Fruit fly (Drosophila melanogaster) whole organism, embryonic: ENCODE data around the gene Dpm3.

Source experiments
- CG10209 ChIP-seq: fragments of 200-800 bp; sonication (Bioruptor generic); optimal IDR thresholded peaks from 3 replicates; lab custom pipeline; 2017; ENCODE audit warnings: missing biosample characterization, mild to moderate bottlenecking, missing genetic modification characterization, missing genetic modification reagents
- CG10431 ChIP-seq: fragments of 200-800 bp; sonication (Bioruptor generic); optimal IDR thresholded peaks from 3 replicates; lab custom pipeline; 2018; ENCODE audit warnings: missing biosample characterization, mild to moderate bottlenecking, missing genetic modification characterization
- CG12104 ChIP-seq: fragments of 200-800 bp; sonication (Bioruptor generic); optimal IDR thresholded peaks from 3 replicates; lab custom pipeline; 2016; ENCODE audit warnings: missing biosample characterization, missing genetic modification characterization
- CG12299 ChIP-seq: fragments of 200-800 bp; sonication (Bioruptor generic); optimal IDR thresholded peaks from 2 replicates; lab custom pipeline; 2018; ENCODE audit warnings: missing biosample characterization, mild to moderate bottlenecking, missing genetic modification characterization
- CG12942 ChIP-seq: fragments of 200-800 bp; sonication (Bioruptor generic); optimal IDR thresholded peaks from 3 replicates; lab custom pipeline; 2016; ENCODE audit warnings: missing biosample characterization, missing genetic modification characterization
- CG13123 ChIP-seq: fragments of 200-800 bp; sonication (Bioruptor generic); optimal IDR thresholded peaks from 2 replicates; lab custom pipeline; 2016; ENCODE audit warnings: missing biosample characterization, missing genetic modification characterization
- CG15011 ChIP-seq: fragments of 200-800 bp; sonication (Bioruptor generic); optimal IDR thresholded peaks from 3 replicates; lab custom pipeline; 2018; ENCODE audit warnings: missing biosample characterization, mild to moderate bottlenecking, missing genetic modification characterization
- CG1647 ChIP-seq: fragments of 200-800 bp; sonication (Bioruptor generic); optimal IDR thresholded peaks from 3 replicates; lab custom pipeline; 2016; ENCODE audit warnings: missing biosample characterization, missing genetic modification characterization
- CG17328 ChIP-seq: fragments of 200-800 bp; sonication (Bioruptor generic); IDR thresholded peaks from 2 replicates; pipeline ENCODE4 v1.3.6; 2022; ENCODE audit warnings: missing biosample characterization, missing genetic modification characterization
- CG17568 ChIP-seq: fragments of 200-800 bp; sonication (Bioruptor generic); optimal IDR thresholded peaks from 2 replicates; lab custom pipeline; 2018; ENCODE audit warnings: missing biosample characterization, mild to moderate bottlenecking, missing genetic modification characterization, moderate library complexity
- CG17802 ChIP-seq: fragments of 200-800 bp; sonication (Bioruptor generic); optimal IDR thresholded peaks from 2 replicates; lab custom pipeline; 2018; ENCODE audit warnings: missing biosample characterization, mild to moderate bottlenecking, missing genetic modification characterization, moderate library complexity
- CG18262 ChIP-seq: fragments of 200-800 bp; optimal IDR thresholded peaks from 3 replicates; lab custom pipeline; 2019; ENCODE audit warnings: missing biosample characterization, mild to moderate bottlenecking, missing genetic modification characterization, moderate library complexity
- CG2199 ChIP-seq: fragments of 200-800 bp; sonication (Bioruptor generic); IDR thresholded peaks from 3 replicates; pipeline ENCODE4 v1.3.6; 2022; ENCODE audit warnings: missing biosample characterization, missing genetic modification characterization
- CG32532 ChIP-seq: fragments of 200-800 bp; sonication (Bioruptor generic); IDR thresholded peaks from 2 replicates; pipeline ENCODE4 v1.3.6; 2022; ENCODE audit warnings: missing biosample characterization, missing genetic modification characterization
- CG34422 ChIP-seq: fragments of 200-800 bp; sonication (Bioruptor generic); IDR thresholded peaks from 3 replicates; pipeline ENCODE4 v1.3.6; 2022; ENCODE audit warnings: missing biosample characterization, missing genetic modification characterization
- CG4282 ChIP-seq: fragments of 200-800 bp; sonication (Bioruptor generic); optimal IDR thresholded peaks from 2 replicates; lab custom pipeline; 2016; ENCODE audit warnings: missing biosample characterization, missing genetic modification characterization
- CG4404 ChIP-seq: fragments of 200-800 bp; sonication (Bioruptor generic); IDR thresholded peaks from 2 replicates; pipeline ENCODE4 v1.3.6; 2022; ENCODE audit warnings: missing biosample characterization, missing genetic modification characterization
- CG6765 ChIP-seq: fragments of 200-800 bp; sonication (Bioruptor generic); optimal IDR thresholded peaks from 3 replicates; lab custom pipeline; 2017; ENCODE audit warnings: missing biosample characterization, mild to moderate bottlenecking, missing genetic modification characterization
- CG7928 ChIP-seq: fragments of 200-800 bp; sonication (Bioruptor generic); optimal IDR thresholded peaks from 2 replicates; lab custom pipeline; 2017; ENCODE audit warnings: missing biosample characterization, mild to moderate bottlenecking, missing genetic modification characterization
- CG7963 ChIP-seq: fragments of 200-800 bp; sonication (Bioruptor generic); IDR thresholded peaks from 3 replicates; pipeline ENCODE4 v1.3.6; 2022; ENCODE audit warnings: missing biosample characterization, missing genetic modification characterization; ENCODE audit not compliant: partially characterized antibody
- CTCF ChIP-seq: fragments of 200-800 bp; sonication (Bioruptor generic); optimal IDR thresholded peaks from 2 replicates; lab custom pipeline; 2017; ENCODE audit warnings: missing biosample characterization, mild to moderate bottlenecking, missing genetic modification characterization, moderate library complexity
- CkIIα-i1 ChIP-seq: fragments of 200-800 bp; sonication (Bioruptor generic); IDR thresholded peaks from 2 replicates; pipeline ENCODE4 v1.3.6; 2022; ENCODE audit warnings: missing biosample characterization, missing genetic modification characterization
- D ChIP-seq, 2 experiments: fragments of 200-800 bp in 1 of 2; fragments of >200 bp in 1 of 2; sonication (Bioruptor generic) in 1 of 2; optimal IDR thresholded peaks; 2 replicates in 1 of 2; 3 replicates in 1 of 2; lab custom pipeline; 2017; ENCODE audit warnings: mild to moderate bottlenecking in 1 of 2, missing biosample characterization in 1 of 2, missing genetic modification characterization in 1 of 2, missing genetic modification reagents in 1 of 2
- D19A ChIP-seq: fragments of 200-800 bp; optimal IDR thresholded peaks from 3 replicates; lab custom pipeline; 2019; ENCODE audit warnings: missing biosample characterization, mild to moderate bottlenecking, missing genetic modification characterization, moderate library complexity
- D19B ChIP-seq: fragments of 200-800 bp; sonication (Bioruptor generic); optimal IDR thresholded peaks from 2 replicates; lab custom pipeline; 2017; ENCODE audit warnings: missing biosample characterization, mild to moderate bottlenecking, missing genetic modification characterization
- Fer2 ChIP-seq: fragments of 200-800 bp; sonication (Bioruptor generic); optimal IDR thresholded peaks from 2 replicates; lab custom pipeline; 2018; ENCODE audit warnings: missing biosample characterization, mild to moderate bottlenecking, missing genetic modification characterization, moderate library complexity
- H15 ChIP-seq: fragments of 200-800 bp; sonication (Bioruptor generic); IDR thresholded peaks from 3 replicates; pipeline ENCODE4 v1.3.6; 2022; ENCODE audit warnings: missing biosample characterization, missing genetic modification characterization
- HLHmδ ChIP-seq: fragments of 200-800 bp; sonication (Bioruptor generic); optimal IDR thresholded peaks from 2 replicates; lab custom pipeline; 2018; ENCODE audit warnings: missing biosample characterization, mild to moderate bottlenecking, missing genetic modification characterization, moderate library complexity
- MBD-R2 ChIP-seq: fragments of 200-800 bp; sonication (Bioruptor generic); IDR thresholded peaks from 2 replicates; pipeline ENCODE4 v1.3.6; 2022; ENCODE audit warnings: missing biosample characterization, missing genetic modification characterization
- NC2α ChIP-seq: fragments of 200-800 bp; sonication (Bioruptor generic); optimal IDR thresholded peaks from 2 replicates; lab custom pipeline; 2016; ENCODE audit warnings: missing biosample characterization, missing genetic modification characterization
- Oli ChIP-seq: fragments of 200-800 bp; sonication (Bioruptor generic); optimal IDR thresholded peaks from 2 replicates; lab custom pipeline; 2018; ENCODE audit warnings: missing biosample characterization, mild to moderate bottlenecking, missing genetic modification characterization, moderate library complexity
- Sry-δ ChIP-seq: fragments of 200-800 bp; sonication (Bioruptor generic); optimal IDR thresholded peaks from 2 replicates; lab custom pipeline; 2016; ENCODE audit warnings: missing biosample characterization, missing genetic modification characterization
- Vsx1 ChIP-seq: fragments of 200-800 bp; sonication (Bioruptor generic); optimal IDR thresholded peaks from 2 replicates; lab custom pipeline; 2017; ENCODE audit warnings: missing biosample characterization, mild to moderate bottlenecking, missing genetic modification characterization, missing genetic modification reagents
- Xbp1 ChIP-seq: fragments of 200-800 bp; sonication (Bioruptor generic); optimal IDR thresholded peaks from 3 replicates; lab custom pipeline; 2016; ENCODE audit warnings: missing biosample characterization, mild to moderate bottlenecking, missing genetic modification characterization
- cad ChIP-seq: fragments of >200 bp; optimal IDR thresholded peaks from 2 replicates; lab custom pipeline; 2017; ENCODE audit warnings: missing biosample characterization, missing genetic modification characterization
- cg ChIP-seq: fragments of 200-800 bp; sonication (Bioruptor generic); optimal IDR thresholded peaks from 3 replicates; lab custom pipeline; 2019; ENCODE audit warnings: missing biosample characterization, mild to moderate bottlenecking, missing genetic modification characterization, moderate library complexity
- dysf ChIP-seq: fragments of 200-800 bp; sonication (Bioruptor generic); IDR thresholded peaks from 3 replicates; pipeline ENCODE4 v1.3.6; 2022; ENCODE audit warnings: missing biosample characterization, missing genetic modification characterization
- ems ChIP-seq: fragments of 200-800 bp; sonication (Bioruptor generic); optimal IDR thresholded peaks from 3 replicates; lab custom pipeline; 2016; ENCODE audit warnings: missing biosample characterization, missing genetic modification characterization
- gem ChIP-seq: fragments of 200-800 bp; sonication (Bioruptor generic); optimal IDR thresholded peaks from 2 replicates; lab custom pipeline; 2019; ENCODE audit warnings: missing biosample characterization, mild to moderate bottlenecking, missing genetic modification characterization, moderate library complexity
- gfzf ChIP-seq: fragments of 200-800 bp; sonication (Bioruptor generic); optimal IDR thresholded peaks from 2 replicates; lab custom pipeline; 2016; ENCODE audit warnings: missing biosample characterization, mild to moderate bottlenecking, missing genetic modification characterization, moderate library complexity
- gsb ChIP-seq: fragments of 200-800 bp; sonication (Bioruptor generic); IDR thresholded peaks from 2 replicates; pipeline ENCODE4 v1.3.6; 2022; ENCODE audit warnings: missing biosample characterization, missing genetic modification characterization
- insv ChIP-seq, 2 experiments: fragments of 200-800 bp; sonication (Bioruptor generic); optimal IDR thresholded peaks; 3 replicates each; lab custom pipeline; 2016 to 2018; ENCODE audit warnings: missing biosample characterization in 2 of 2, missing genetic modification characterization in 2 of 2
- lola ChIP-seq, 3 experiments: fragments of >200 bp in 2 of 3; fragments of 200-800 bp in 1 of 3; sonication (Bioruptor generic) in 1 of 3; optimal IDR thresholded peaks; 2 replicates each; lab custom pipeline; 2017 to 2019; ENCODE audit warnings: missing biosample characterization in 3 of 3, missing genetic modification characterization in 3 of 3, mild to moderate bottlenecking in 1 of 3, moderate library complexity in 1 of 3
- mld ChIP-seq: fragments of 200-800 bp; sonication (Bioruptor generic); IDR thresholded peaks from 3 replicates; pipeline ENCODE4 v1.3.6; 2022; ENCODE audit warnings: missing biosample characterization, missing genetic modification characterization; ENCODE audit not compliant: partially characterized antibody
- prd ChIP-seq, 3 experiments: fragments of >200 bp in 2 of 3; fragments of 200-800 bp in 1 of 3; sonication (Bioruptor generic) in 1 of 3; optimal IDR thresholded peaks in 2 of 3; IDR thresholded peaks in 1 of 3; 2 replicates in 2 of 3; 3 replicates in 1 of 3; pipeline versions ENCODE4 v1.3.6 to Lab custom; 2017 to 2022; ENCODE audit warnings: missing biosample characterization in 1 of 3, missing genetic modification characterization in 1 of 3
- run ChIP-seq: fragments of 200-800 bp; sonication (Bioruptor generic); optimal IDR thresholded peaks from 3 replicates; lab custom pipeline; 2018; ENCODE audit warnings: missing biosample characterization, mild to moderate bottlenecking, missing genetic modification characterization
- ssp ChIP-seq: fragments of 200-800 bp; sonication (Bioruptor generic); IDR thresholded peaks from 2 replicates; pipeline ENCODE4 v1.3.6; 2022; ENCODE audit warnings: missing biosample characterization, missing genetic modification characterization
- tap ChIP-seq: fragments of 200-800 bp; optimal IDR thresholded peaks from 3 replicates; lab custom pipeline; 2019; ENCODE audit warnings: missing biosample characterization, mild to moderate bottlenecking, missing genetic modification characterization, moderate library complexity
- tgo ChIP-seq: fragments of 200-800 bp; sonication (Bioruptor generic); IDR thresholded peaks from 3 replicates; pipeline ENCODE4 v1.3.6; 2022; ENCODE audit warnings: missing biosample characterization, missing genetic modification characterization
- tup ChIP-seq: fragments of 200-800 bp; sonication (Bioruptor generic); optimal IDR thresholded peaks from 2 replicates; lab custom pipeline; 2016; ENCODE audit warnings: missing biosample characterization, mild to moderate bottlenecking, missing genetic modification characterization, moderate library complexity
- wek ChIP-seq: fragments of 200-800 bp; sonication (Bioruptor generic); optimal IDR thresholded peaks from 3 replicates; lab custom pipeline; 2018; ENCODE audit warnings: missing biosample characterization, mild to moderate bottlenecking, missing genetic modification characterization, moderate library complexity

Dpm3 gene

dm6 chr3R:13448354-13448753, 45.5 kb upstream of the Dpm3 start (continued):
- peak in 1 of 3 experiments; percentile 71 for TF ChIP-seq lola (GFP tag; optimal IDR thresholded peaks at IDR 0.05; lab: Kevin White, UChicago)
- TF ChIP-seq tgo = 0 out of 3 replicates have a peak, but pooled peaks have one; percentile 14
- no peak for TF ChIP-seq CG10431 (GFP tag; lab: Kevin White, UChicago)
- TF ChIP-seq H15 (GFP tag; lab: Robert Waterston, UW) = no peak
- TF ChIP-seq mld (GFP tag; lab: Robert Waterston, UW) = no peak
- no peak for TF ChIP-seq CG32532
- peak; percentile 54 for TF ChIP-seq Oli (tag; lab: Kevin White, UChicago)
- no peak for TF ChIP-seq CG13123 (GFP tag; lab: Kevin White, UChicago)
- TF ChIP-seq wek (GFP tag; lab: Kevin White, UChicago) = no peak
- TF ChIP-seq CG4282 (GFP tag; lab: Kevin White, UChicago) = no peak
- TF ChIP-seq D19B (GFP tag; lab: Kevin White, UChicago) = no peak
- no peak for TF ChIP-seq run
- no peak for TF ChIP-seq D (optimal IDR thresholded peaks at IDR 0.05; lab: Kevin White, UChicago)
- TF ChIP-seq D (GFP tag; optimal IDR thresholded peaks at IDR 0.05; lab: Kevin White, UChicago) = peak; percentile 61
- no peak for TF ChIP-seq gsb (GFP tag; lab: Robert Waterston, UW)
- TF ChIP-seq CG12299 = no peak
- no peak for TF ChIP-seq CG12942 (GFP tag; lab: Kevin White, UChicago)
- peak; percentile 58 for TF ChIP-seq D19A (tag; lab: Kevin White, UChicago)
- no peak for TF ChIP-seq CTCF (GFP tag; lab: Kevin White, UChicago)
- TF ChIP-seq CG18262 (tag; lab: Kevin White, UChicago) = peak; percentile 80
- no peak for TF ChIP-seq NC2α
- no peak for TF ChIP-seq CG7928 (GFP tag; lab: Kevin White, UChicago)
- TF ChIP-seq CkIIα-i1 (GFP tag; lab: Robert Waterston, UW) = no peak
- no peak for TF ChIP-seq MBD-R2 (GFP tag; lab: Robert Waterston, UW)
- TF ChIP-seq insv (GFP tag; optimal IDR thresholded peaks at IDR 0.05; lab: Kevin White, UChicago) = no peak
- no peak for TF ChIP-seq cg
- peak; percentile 14 for TF ChIP-seq Xbp1 (GFP tag; lab: Kevin White, UChicago)
- no peak for TF ChIP-seq CG4404
- TF ChIP-seq ssp (GFP tag; lab: Robert Waterston, UW) = no peak
- TF ChIP-seq prd (optimal IDR thresholded peaks at IDR 0.05; lab: Kevin White, UChicago) = no peak
- TF ChIP-seq prd (GFP tag; IDR thresholded peaks at IDR 0.05; lab: Robert Waterston, UW) = peak; percentile 43; the same call in 1 of the 3 replicates
- TF ChIP-seq dysf (GFP tag; lab: Robert Waterston, UW) = peak; percentile 37; the same call in 1 of the 3 replicates
- no peak for TF ChIP-seq CG6765 (GFP tag; lab: Kevin White, UChicago)
- TF ChIP-seq Sry-δ (GFP tag; lab: Kevin White, UChicago) = no peak
- TF ChIP-seq CG1647 = no peak
- peak; percentile 37; the same call in 1 of the 2 replicates for TF ChIP-seq CG17328 (GFP tag; lab: Robert Waterston, UW)
- no peak for TF ChIP-seq CG17802 (tag; lab: Kevin White, UChicago)
- TF ChIP-seq CG2199 = no peak
- TF ChIP-seq CG7963 = no peak
- no peak for TF ChIP-seq gfzf (GFP tag; lab: Kevin White, UChicago)
- no peak for TF ChIP-seq CG34422 (GFP tag; lab: Robert Waterston, UW)
- peak; percentile 71 for TF ChIP-seq gem (tag; lab: Kevin White, UChicago)
- TF ChIP-seq CG17568 = no peak
- TF ChIP-seq tap (tag; lab: Kevin White, UChicago) = peak; percentile 9
- TF ChIP-seq tup (GFP tag; lab: Kevin White, UChicago) = no peak
- TF ChIP-seq HLHmδ (GFP tag; lab: Kevin White, UChicago) = no peak
- no peak for TF ChIP-seq CG10209
- TF ChIP-seq Vsx1 (GFP tag; lab: Kevin White, UChicago) = no peak
- TF ChIP-seq cad (GFP tag; lab: Kevin White, UChicago) = no peak
- no peak for TF ChIP-seq CG12104
- no peak for TF ChIP-seq ems (GFP tag; lab: Kevin White, UChicago)
- no peak for TF ChIP-seq Fer2 (tag; lab: Kevin White, UChicago)
- TF ChIP-seq CG15011 (GFP tag; lab: Kevin White, UChicago) = no peak
